Fruit fly (Drosophila melanogaster) whole organism, embryonic: Measurements from ENCODE around the gene Gad1.

ENCODE experiments used
- Abd-B ChIP-seq: fragments of 200-800 bp; sonication (Bioruptor generic); optimal IDR thresholded peaks from 2 replicates; lab custom pipeline; 2018; ENCODE audit warnings: missing biosample characterization, mild to moderate bottlenecking, missing genetic modification characterization, moderate library complexity
- B-H1 ChIP-seq: fragments of 200-800 bp; sonication (Bioruptor generic); IDR thresholded peaks from 3 replicates; pipeline ENCODE4 v1.3.6; 2022; ENCODE audit warnings: missing biosample characterization, missing genetic modification characterization
- CG10274 ChIP-seq: fragments of 200-800 bp; sonication (Bioruptor generic); optimal IDR thresholded peaks from 3 replicates; lab custom pipeline; 2017; ENCODE audit warnings: missing biosample characterization, mild to moderate bottlenecking, missing genetic modification characterization
- CG10321 ChIP-seq: fragments of 200-800 bp; sonication (Bioruptor generic); IDR thresholded peaks from 2 replicates; pipeline ENCODE4 v1.3.6; 2022; ENCODE audit warnings: missing biosample characterization, missing genetic modification characterization
- CG12071 ChIP-seq: fragments of 200-800 bp; sonication (Bioruptor generic); optimal IDR thresholded peaks from 3 replicates; lab custom pipeline; 2018; ENCODE audit warnings: missing biosample characterization, mild to moderate bottlenecking, missing genetic modification characterization
- CG12769 ChIP-seq: fragments of 200-800 bp; sonication (Bioruptor generic); optimal IDR thresholded peaks from 2 replicates; lab custom pipeline; 2019; ENCODE audit warnings: missing biosample characterization, mild to moderate bottlenecking, missing genetic modification characterization, moderate library complexity
- CG13287 ChIP-seq: fragments of 200-800 bp; sonication (Bioruptor generic); IDR thresholded peaks from 2 replicates; pipeline ENCODE4 v1.3.6; 2022; ENCODE audit warnings: missing biosample characterization, missing genetic modification characterization; ENCODE audit not compliant: partially characterized antibody
- CG14860 ChIP-seq: fragments of 200-800 bp; sonication (Bioruptor generic); IDR thresholded peaks from 3 replicates; pipeline ENCODE4 v1.3.6; 2022; ENCODE audit warnings: missing biosample characterization, missing genetic modification characterization; ENCODE audit not compliant: partially characterized antibody
- CG18262 ChIP-seq: fragments of 200-800 bp; optimal IDR thresholded peaks from 3 replicates; lab custom pipeline; 2019; ENCODE audit warnings: missing biosample characterization, mild to moderate bottlenecking, missing genetic modification characterization, moderate library complexity
- CG2199 ChIP-seq: fragments of 200-800 bp; sonication (Bioruptor generic); IDR thresholded peaks from 3 replicates; pipeline ENCODE4 v1.3.6; 2022; ENCODE audit warnings: missing biosample characterization, missing genetic modification characterization
- CG2678 ChIP-seq: fragments of 200-800 bp; sonication (Bioruptor generic); optimal IDR thresholded peaks from 3 replicates; lab custom pipeline; 2019; ENCODE audit warnings: missing biosample characterization, mild to moderate bottlenecking, missing genetic modification characterization, moderate library complexity
- CG30403 ChIP-seq: fragments of 200-800 bp; sonication (Bioruptor generic); optimal IDR thresholded peaks from 3 replicates; lab custom pipeline; 2016; ENCODE audit warnings: missing biosample characterization, missing genetic modification characterization
- CG3407 ChIP-seq: fragments of 200-800 bp; sonication (Bioruptor generic); optimal IDR thresholded peaks from 2 replicates; lab custom pipeline; 2018; ENCODE audit warnings: missing biosample characterization, mild to moderate bottlenecking, missing genetic modification characterization
- CG3726 ChIP-seq: fragments of 200-800 bp; sonication (Bioruptor generic); IDR thresholded peaks from 3 replicates; pipeline ENCODE4, ENCODE4 v1.3.6; 2022; ENCODE audit warnings: missing biosample characterization, missing genetic modification characterization
- CG4360 ChIP-seq: fragments of 200-800 bp; sonication (Bioruptor generic); IDR thresholded peaks from 2 replicates; pipeline ENCODE4 v1.3.6; 2022; ENCODE audit warnings: missing biosample characterization, missing genetic modification characterization
- CG43689 ChIP-seq: fragments of 200-800 bp; sonication (Bioruptor generic); IDR thresholded peaks from 2 replicates; pipeline ENCODE4 v1.3.6; 2022; ENCODE audit warnings: missing biosample characterization, missing genetic modification characterization
- CG4424 ChIP-seq: fragments of 200-800 bp; sonication (Bioruptor generic); optimal IDR thresholded peaks from 3 replicates; lab custom pipeline; 2016; ENCODE audit warnings: missing biosample characterization, missing genetic modification characterization
- CG4617 ChIP-seq: fragments of 200-800 bp; sonication (Bioruptor generic); optimal IDR thresholded peaks from 3 replicates; lab custom pipeline; 2016; ENCODE audit warnings: missing biosample characterization, missing genetic modification characterization, borderline replicate concordance
- CG8944 ChIP-seq: fragments of 200-800 bp; sonication (Bioruptor generic); optimal IDR thresholded peaks from 3 replicates; lab custom pipeline; 2016; ENCODE audit warnings: missing biosample characterization, missing genetic modification characterization
- CG9727 ChIP-seq: fragments of 200-800 bp; sonication (Bioruptor generic); optimal IDR thresholded peaks from 3 replicates; lab custom pipeline; 2017; ENCODE audit warnings: missing biosample characterization, mild to moderate bottlenecking, missing genetic modification characterization
- Drgx ChIP-seq: fragments of 200-800 bp; sonication (Bioruptor generic); IDR thresholded peaks from 2 replicates; pipeline ENCODE4 v1.3.6; 2022; ENCODE audit warnings: missing biosample characterization, missing genetic modification characterization
- Gsc ChIP-seq: fragments of 200-800 bp; sonication (Bioruptor generic); IDR thresholded peaks from 2 replicates; pipeline ENCODE4 v1.3.6; 2022; ENCODE audit warnings: missing biosample characterization, missing genetic modification characterization
- H15 ChIP-seq: fragments of 200-800 bp; sonication (Bioruptor generic); IDR thresholded peaks from 3 replicates; pipeline ENCODE4 v1.3.6; 2022; ENCODE audit warnings: missing biosample characterization, missing genetic modification characterization
- HmgD ChIP-seq: fragments of 200-800 bp; sonication (Bioruptor generic); optimal IDR thresholded peaks from 3 replicates; lab custom pipeline; 2016; ENCODE audit warnings: missing biosample characterization, missing genetic modification characterization
- Hmx ChIP-seq: fragments of 200-800 bp; sonication (Bioruptor generic); optimal IDR thresholded peaks from 2 replicates; lab custom pipeline; 2016; ENCODE audit warnings: missing biosample characterization, missing genetic modification characterization
- Hr51 ChIP-seq, 2 experiments: fragments of 200-800 bp; sonication (Bioruptor generic); optimal IDR thresholded peaks; 2 replicates in 1 of 2; 3 replicates in 1 of 2; lab custom pipeline; 2016 to 2018; ENCODE audit warnings: missing biosample characterization in 2 of 2, missing genetic modification characterization in 2 of 2, mild to moderate bottlenecking in 1 of 2, moderate library complexity in 1 of 2
- Med ChIP-seq: fragments of 200-800 bp; sonication (Bioruptor generic); peaks from one replicate; lab custom pipeline; 2016; ENCODE audit warnings: missing biosample characterization, missing genetic modification characterization, mild to moderate bottlenecking, inconsistent platforms, moderate library complexity
- Mrtf ChIP-seq: fragments of 200-800 bp; sonication (Bioruptor generic); IDR thresholded peaks from 3 replicates; pipeline ENCODE4 v1.3.6; 2022; ENCODE audit warnings: missing biosample characterization, missing genetic modification characterization
- Myb ChIP-seq: fragments of 200-800 bp; sonication (Bioruptor generic); optimal IDR thresholded peaks from 2 replicates; lab custom pipeline; 2016; ENCODE audit warnings: missing biosample characterization, missing genetic modification characterization
- Nf-YC ChIP-seq: fragments of 200-800 bp; optimal IDR thresholded peaks from 3 replicates; lab custom pipeline; 2019; ENCODE audit warnings: missing biosample characterization, mild to moderate bottlenecking, missing genetic modification characterization, moderate library complexity
- Scr ChIP-seq: fragments of 200-800 bp; sonication (Bioruptor generic); IDR thresholded peaks from 2 replicates; pipeline ENCODE4 v1.3.6; 2022; ENCODE audit warnings: missing biosample characterization, missing genetic modification characterization; ENCODE audit not compliant: partially characterized antibody
- ab ChIP-seq: fragments of 200-800 bp; sonication (Bioruptor generic); optimal IDR thresholded peaks from 2 replicates; lab custom pipeline; 2016; ENCODE audit warnings: missing biosample characterization, missing genetic modification characterization
- ci ChIP-seq: fragments of 200-800 bp; sonication (Bioruptor generic); IDR thresholded peaks from 3 replicates; pipeline ENCODE4 v1.3.6; 2022; ENCODE audit warnings: missing biosample characterization, missing genetic modification characterization
- crp ChIP-seq, 2 experiments: fragments of 200-800 bp; sonication (Bioruptor generic); optimal IDR thresholded peaks; 2 replicates in 1 of 2; 3 replicates in 1 of 2; lab custom pipeline; 2017; ENCODE audit warnings: missing biosample characterization in 2 of 2, missing genetic modification characterization in 2 of 2, mild to moderate bottlenecking in 1 of 2, moderate library complexity in 1 of 2
- ewg ChIP-seq: fragments of 200-800 bp; sonication (Bioruptor generic); optimal IDR thresholded peaks from 3 replicates; lab custom pipeline; 2017; ENCODE audit warnings: mild to moderate bottlenecking, missing biosample characterization, missing genetic modification reagents, missing genetic modification characterization
- grn ChIP-seq: fragments of 200-800 bp; sonication (Bioruptor generic); optimal IDR thresholded peaks from 3 replicates; lab custom pipeline; 2017; ENCODE audit warnings: missing biosample characterization, missing genetic modification characterization
- gro ChIP-seq: fragments of 200-800 bp; sonication (Bioruptor generic); optimal IDR thresholded peaks from 2 replicates; lab custom pipeline; 2016; ENCODE audit warnings: missing biosample characterization, missing genetic modification characterization
- gt ChIP-seq: fragments of 200-800 bp; sonication (Bioruptor generic); IDR thresholded peaks from 2 replicates; pipeline ENCODE4 v1.3.6; 2022; ENCODE audit warnings: missing biosample characterization, missing genetic modification characterization
- her ChIP-seq: fragments of 200-800 bp; sonication (Bioruptor generic); optimal IDR thresholded peaks from 2 replicates; lab custom pipeline; 2016; ENCODE audit warnings: missing biosample characterization, missing genetic modification characterization
- inv ChIP-seq: fragments of 200-800 bp; sonication (Bioruptor generic); IDR thresholded peaks from 2 replicates; pipeline ENCODE4 v1.3.6; 2022; ENCODE audit warnings: missing biosample characterization, missing genetic modification characterization; ENCODE audit not compliant: partially characterized antibody
- odd ChIP-seq: fragments of 200-800 bp; sonication (Bioruptor generic); optimal IDR thresholded peaks from 2 replicates; lab custom pipeline; 2017; ENCODE audit warnings: missing biosample characterization, mild to moderate bottlenecking, missing genetic modification characterization
- scrt ChIP-seq: fragments of 200-800 bp; sonication (Bioruptor generic); optimal IDR thresholded peaks from 2 replicates; lab custom pipeline; 2018; ENCODE audit warnings: missing biosample characterization, mild to moderate bottlenecking, missing genetic modification characterization, moderate library complexity
- sd ChIP-seq: fragments of 200-800 bp; sonication (Bioruptor generic); optimal IDR thresholded peaks from 3 replicates; lab custom pipeline; 2018; ENCODE audit warnings: missing biosample characterization, mild to moderate bottlenecking, missing genetic modification characterization, moderate library complexity
- so ChIP-seq: fragments of 200-800 bp; sonication (Bioruptor generic); IDR thresholded peaks from 3 replicates; pipeline ENCODE4 v1.3.6; 2022; ENCODE audit warnings: missing biosample characterization, missing genetic modification characterization
- sqz ChIP-seq: fragments of 200-800 bp; sonication (Bioruptor generic); optimal IDR thresholded peaks from 3 replicates; lab custom pipeline; 2018; ENCODE audit warnings: missing biosample characterization, mild to moderate bottlenecking, missing genetic modification characterization
- tap ChIP-seq: fragments of 200-800 bp; optimal IDR thresholded peaks from 3 replicates; lab custom pipeline; 2019; ENCODE audit warnings: missing biosample characterization, mild to moderate bottlenecking, missing genetic modification characterization, moderate library complexity
- tio ChIP-seq: fragments of 200-800 bp; sonication (Bioruptor generic); optimal IDR thresholded peaks from 2 replicates; lab custom pipeline; 2017; ENCODE audit warnings: missing biosample characterization, missing genetic modification characterization, inconsistent platforms
- vvl ChIP-seq: fragments of 200-800 bp; sonication (Bioruptor generic); IDR thresholded peaks from 2 replicates; pipeline ENCODE4 v1.3.6; 2022; ENCODE audit warnings: missing biosample characterization, missing genetic modification characterization
- z ChIP-seq: fragments of 200-800 bp; sonication (Bioruptor generic); IDR thresholded peaks from 3 replicates; pipeline ENCODE4 v1.3.6; 2022; ENCODE audit warnings: missing biosample characterization, missing genetic modification characterization

Gad1 gene

DNA sequence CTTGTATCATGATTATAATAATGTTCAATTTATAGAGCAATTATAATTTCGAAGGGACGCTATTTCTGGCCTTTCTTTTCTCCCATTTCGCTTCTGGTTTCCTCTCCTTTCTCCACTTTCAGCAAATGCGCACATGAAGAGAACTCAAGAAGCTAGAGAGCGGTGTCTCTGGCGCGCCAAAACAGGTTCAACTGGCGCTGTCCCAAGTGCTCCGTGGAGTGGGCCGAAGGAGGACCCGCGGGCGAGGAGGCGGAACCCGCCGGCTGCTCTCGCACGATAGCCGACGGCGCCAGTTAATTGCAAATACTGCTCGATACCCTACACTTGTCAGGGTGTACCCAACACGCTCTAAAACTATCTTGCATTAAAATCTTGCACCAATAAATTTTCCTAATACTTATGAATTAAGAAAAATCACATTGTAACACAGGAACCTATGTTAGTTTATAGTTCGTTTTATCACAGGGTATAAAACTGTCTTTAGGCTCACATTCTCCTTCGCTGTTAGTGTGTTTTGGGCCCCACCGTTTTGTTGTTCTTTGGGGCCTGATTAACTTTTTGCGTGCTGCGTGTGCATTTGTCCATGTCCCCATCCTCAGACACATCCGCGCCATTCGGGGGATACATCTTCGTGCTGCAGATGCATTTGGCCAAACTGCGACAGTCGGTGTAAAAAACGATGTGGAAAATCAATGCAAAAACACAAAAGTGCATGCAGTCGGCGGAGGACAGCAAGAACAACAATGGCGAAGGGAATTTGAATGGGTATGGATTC, 18.1 kb downstream of the Gad1 start (continued):
- TF ChIP-seq ci (GFP tag; lab: Robert Waterston, UW) = peak; percentile 98
- peak; percentile 76 for TF ChIP-seq ewg
- peak; percentile 89 for TF ChIP-seq CG3726 (GFP tag; lab: Robert Waterston, UW)
- peak; percentile 73 for TF ChIP-seq tio
- peak; percentile 84 to 90 for TF ChIP-seq Hr51 (GFP tag; optimal IDR thresholded peaks at IDR 0.05; lab: Kevin White, UChicago)
- no peak for TF ChIP-seq grn
- peak; percentile 85 for TF ChIP-seq tap (tag; lab: Kevin White, UChicago)
- peak; percentile 65 for TF ChIP-seq sd (tag; lab: Kevin White, UChicago)
- peak; percentile 89 for TF ChIP-seq Abd-B
- peak; percentile 97 for TF ChIP-seq CG12769
- TF ChIP-seq Nf-YC (tag; lab: Kevin White, UChicago) = no peak
- peak; percentile 73 for TF ChIP-seq CG4424 (GFP tag; lab: Kevin White, UChicago)
- peak; percentile 77 for TF ChIP-seq scrt (GFP tag; lab: Kevin White, UChicago)
- no peak for TF ChIP-seq Scr (GFP tag; lab: Robert Waterston, UW)
- TF ChIP-seq Drgx (GFP tag; lab: Robert Waterston, UW) = peak; percentile 99
- no peak for TF ChIP-seq z
- peak; percentile 86 for TF ChIP-seq CG8944 (GFP tag; lab: Kevin White, UChicago)
- peak; percentile 88 for TF ChIP-seq her
- peak; percentile 75 for TF ChIP-seq Gsc (GFP tag; lab: Robert Waterston, UW)
- peak; percentile 68 for TF ChIP-seq Myb (GFP tag; lab: Kevin White, UChicago)
- peak; percentile 85 for TF ChIP-seq B-H1
- peak; percentile 99 for TF ChIP-seq Med (GFP tag; lab: Kevin White, UChicago)
- peak; percentile 86 for TF ChIP-seq CG10274 (GFP tag; lab: Kevin White, UChicago)
- TF ChIP-seq Mrtf (GFP tag; lab: Robert Waterston, UW) = peak; percentile 90
- TF ChIP-seq Hmx = peak; percentile 27
- peak; percentile 59 for TF ChIP-seq odd (GFP tag; lab: Kevin White, UChicago)
- TF ChIP-seq so = peak; percentile 93
- peak; percentile 56 for TF ChIP-seq CG4360 (GFP tag; lab: Robert Waterston, UW)
- peak; percentile 78 for TF ChIP-seq ab (GFP tag; lab: Kevin White, UChicago)
- TF ChIP-seq HmgD = peak; percentile 81
- peak in 1 of 2 experiments; percentile 24 for TF ChIP-seq crp (GFP tag; optimal IDR thresholded peaks at IDR 0.05; lab: Kevin White, UChicago)
- no peak for TF ChIP-seq CG14860 (GFP tag; lab: Robert Waterston, UW)
- TF ChIP-seq sqz (GFP tag; lab: Kevin White, UChicago) = peak; percentile 9
- TF ChIP-seq H15 (GFP tag; lab: Robert Waterston, UW) = peak; percentile 87
- TF ChIP-seq CG2678 (tag; lab: Kevin White, UChicago) = peak; percentile 91
- no peak for TF ChIP-seq inv
- TF ChIP-seq CG2199 (GFP tag; lab: Robert Waterston, UW) = no peak
- peak; percentile 89 for TF ChIP-seq CG12071 (GFP tag; lab: Kevin White, UChicago)
- TF ChIP-seq CG4617 (GFP tag; lab: Kevin White, UChicago) = peak; percentile 31
- peak; percentile 86 for TF ChIP-seq CG43689 (GFP tag; lab: Robert Waterston, UW)
- TF ChIP-seq CG10321 = peak; percentile 77
- peak; percentile 62 for TF ChIP-seq CG3407 (GFP tag; lab: Kevin White, UChicago)
- TF ChIP-seq CG9727 = peak; percentile 84
- TF ChIP-seq gro = peak; percentile 90
- peak; percentile 89 for TF ChIP-seq CG30403 (GFP tag; lab: Kevin White, UChicago)
- peak; percentile 96 for TF ChIP-seq vvl (GFP tag; lab: Robert Waterston, UW)
- no peak for TF ChIP-seq CG13287
- TF ChIP-seq gt (GFP tag; lab: Robert Waterston, UW) = peak; percentile 70
- peak; percentile 56 for TF ChIP-seq CG18262
